Worm (Caenorhabditis elegans): ENCODE data around the gene stc-1.

DNA sequence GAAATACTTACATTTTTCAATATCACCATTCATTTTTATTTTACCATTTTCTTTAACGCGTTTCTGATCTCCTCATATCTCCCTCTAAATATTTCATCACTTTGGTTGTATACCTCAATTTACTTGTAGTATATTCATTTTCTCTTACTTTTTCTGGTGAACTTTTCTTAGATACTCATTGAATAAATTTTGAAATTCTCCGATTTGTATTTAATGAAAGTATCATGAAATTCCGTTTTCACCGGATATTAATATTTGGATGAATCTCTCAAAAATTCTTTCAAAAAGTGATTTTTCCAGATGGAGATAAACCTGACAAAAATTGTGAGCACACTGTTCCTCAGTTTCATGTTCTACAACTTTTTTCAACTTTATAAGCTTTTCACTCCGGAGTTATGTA is 47.7 kb downstream of the stc-1 start, which contains the start of gene T13H5.8:
- TF ChIP-seq sptf-1 (tag; optimal IDR thresholded peaks at IDR 0.05), result no peak
- TF ChIP-seq ztf-11 (tag; optimal IDR thresholded peaks at IDR 0.05), result no peak
- TF ChIP-seq nhr-12 (tag; optimal IDR thresholded peaks at IDR 0.05), result no peak
- TF ChIP-seq snpc-4 (tag; optimal IDR thresholded peaks at IDR 0.05), result no peak
- no peak for TF ChIP-seq mep-1 (tag; optimal IDR thresholded peaks at IDR 0.05)
- no peak for TF ChIP-seq unc-62 (GFP tag; optimal IDR thresholded peaks at IDR 0.05)
- no peak for TF ChIP-seq unc-39 (tag; optimal IDR thresholded peaks at IDR 0.05)
- TF ChIP-seq lsy-2 (tag; optimal IDR thresholded peaks at IDR 0.05), result no peak
- TF ChIP-seq pha-4 (tag; optimal IDR thresholded peaks at IDR 0.05), result no peak
